Worm (Caenorhabditis elegans): ENCODE measurements around the gene T06A10.2.
"Not testable (repeated sequence)": the region's sequence is repeated elsewhere in the genome, so short reads cannot be mapped to it uniquely, and the experiment has no call there.

The T06A10.2 gene

ce11 chrIV:16895288-16895687 is at the start of gene T06A10.2:
Gene T06A10.2, plus strand, starts transcription at chrIV:16895588.
- not testable (repeated sequence) for TF ChIP-seq ztf-26 (tag; optimal IDR thresholded peaks at IDR 0.05); lin-35 (GFP tag; optimal IDR thresholded peaks at IDR 0.05); ztf-28 (GFP tag; IDR thresholded peaks at IDR 0.05)

ce11 chrIV:16849078-16849477 is 46.3 kb upstream of the T06A10.2 start:
- peak; percentile 41; the same call in 1 of the 2 replicates for TF ChIP-seq mcd-1 (GFP tag; IDR thresholded peaks at IDR 0.05)
- peak; percentile 57; the same call in 1 of the 2 replicates for TF ChIP-seq attf-6 (GFP tag; IDR thresholded peaks at IDR 0.05)

- TF ChIP-seq rec-8 (tag; optimal IDR thresholded peaks at IDR 0.05) (no peak), egl-44 (GFP tag; IDR thresholded peaks at IDR 0.05) (no peak), snpc-4 (GFP tag; optimal IDR thresholded peaks at IDR 0.05) (no peak), snpc-4 (tag; optimal IDR thresholded peaks at IDR 0.05) (peak in 1 of 4 experiments; percentile 62)
Measured at ce11 chrIV:16854790-16855189, 40.6 kb upstream of the T06A10.2 start, which contains the start of gene map-2. Gene map-2, minus strand, starts transcription at chrIV:16854890.

- TF ChIP-seq lsl-1 (GFP tag; optimal IDR thresholded peaks at IDR 0.05) (no peak), F49E8.2 (tag; optimal IDR thresholded peaks at IDR 0.05; ENCODE audit: insufficient read depth) (no peak), C06A6.2 (GFP tag; conservative IDR thresholded peaks at IDR 0.05) (no peak), zfh-2 (GFP tag; conservative IDR thresholded peaks at IDR 0.05) (peak; percentile 73), athp-1 (tag; optimal IDR thresholded peaks at IDR 0.05) (no peak), ceh-27 (GFP tag; optimal IDR thresholded peaks at IDR 0.05) (no peak), ccch-3 (GFP tag; optimal IDR thresholded peaks at IDR 0.05) (no peak), fkh-3 (tag; optimal IDR thresholded peaks at IDR 0.05) (no peak), zim-3 (tag; optimal IDR thresholded peaks at IDR 0.05) (peak; percentile 3), Y53G8AR.9 (GFP tag; conservative IDR thresholded peaks at IDR 0.05) (no peak), Y56A3A.18 (GFP tag; IDR thresholded peaks at IDR 0.05) (no peak), T07F8.4 (tag; optimal IDR thresholded peaks at IDR 0.05) (no peak), hmg-1.2 (GFP tag; IDR thresholded peaks at IDR 0.05) (no peak), attf-6 (GFP tag; IDR thresholded peaks at IDR 0.05) (0 out of 2 replicates have a peak, but pooled peaks have one; percentile 50), snpc-1.1 (tag; optimal IDR thresholded peaks at IDR 0.05; ENCODE audit: insufficient read depth) (no peak), dox-1 (GFP tag; IDR thresholded peaks at IDR 0.05) (0 out of 2 replicates have a peak, but pooled peaks have one; percentile 8), sdz-38 (tag; optimal IDR thresholded peaks at IDR 0.05) (no peak), B0019.2 (GFP tag; conservative IDR thresholded peaks at IDR 0.05) (no peak), Y79H2A.3 (GFP tag; conservative IDR thresholded peaks at IDR 0.05) (no peak), madf-6 (GFP tag; IDR thresholded peaks at IDR 0.05) (no peak)
Measured at ce11 chrIV:16860702-16861101, 34.7 kb upstream of the T06A10.2 start.

- TF ChIP-seq atf-7 (tag; optimal IDR thresholded peaks at IDR 0.05) (no peak), D2030.7 (GFP tag; IDR thresholded peaks at IDR 0.05) (no peak), nfyb-1 (GFP tag; IDR thresholded peaks at IDR 0.05) (no peak), cebp-1 (GFP tag; IDR thresholded peaks at IDR 0.05) (peak; percentile 98), cebp-1 (tag; optimal IDR thresholded peaks at IDR 0.05) (peak; percentile 99), C06A6.2 (GFP tag; conservative IDR thresholded peaks at IDR 0.05) (peak; percentile 59; the same call in 1 of the 2 replicates), nfya-2 (GFP tag; IDR thresholded peaks at IDR 0.05) (no peak), pbrm-1 (GFP tag; IDR thresholded peaks at IDR 0.05) (0 out of 2 replicates have a peak, but pooled peaks have one; percentile 35), attf-5 (GFP tag; optimal IDR thresholded peaks at IDR 0.05) (peak; percentile 73), Y53G8AR.9 (GFP tag; conservative IDR thresholded peaks at IDR 0.05) (0 out of 2 replicates have a peak, but pooled peaks have one; percentile 29), B0035.1 (tag; optimal IDR thresholded peaks at IDR 0.05) (no peak), somi-1 (GFP tag; optimal IDR thresholded peaks at IDR 0.05) (no peak), egl-18 (GFP tag; IDR thresholded peaks at IDR 0.05) (no peak), die-1 (tag; optimal IDR thresholded peaks at IDR 0.05) (no peak), K12H6.12 (tag; optimal IDR thresholded peaks at IDR 0.05) (no peak), let-607 (tag; optimal IDR thresholded peaks at IDR 0.05) (no peak)
Measured at ce11 chrIV:16863431-16863895, 31.9 kb upstream of the T06A10.2 start, which contains the start of the genes mel-46 and lsy-13. Gene mel-46, minus strand, starts transcription at chrIV:16863481. Gene lsy-13, plus strand, starts transcription at chrIV:16863870.
